Worm (Caenorhabditis elegans) whole organism, mixed stage, embryonic: ENCODE data around the gene exos-4.2.

Experiments used
- M03D4.4 ChIP-seq: sonication (generic microtip); optimal IDR thresholded peaks from 2 replicates; lab custom pipeline; 2017; ENCODE audit warnings: mild to moderate bottlenecking, missing genetic modification characterization, missing compliant biosample characterization
- bed-3 ChIP-seq: fragments of 200-800 bp; sonication (Bioruptor generic); optimal IDR thresholded peaks from 3 replicates; lab custom pipeline; 2018; ENCODE audit warnings: mild to moderate bottlenecking, missing genetic modification characterization, moderate library complexity, missing compliant biosample characterization
- blmp-1 ChIP-seq: fragments of 150-350 bp; optimal IDR thresholded peaks from 2 replicates; lab custom pipeline; 2014; ENCODE audit warnings: missing biosample characterization, missing genetic modification characterization
- ceh-39 ChIP-seq: fragments of 150-350 bp; optimal IDR thresholded peaks from 2 replicates; lab custom pipeline; 2014; ENCODE audit warnings: missing biosample characterization, missing genetic modification characterization
- ceh-43 ChIP-seq: fragments of 200-800 bp; sonication (Bioruptor generic); optimal IDR thresholded peaks from 2 replicates; lab custom pipeline; 2018; ENCODE audit warnings: mild to moderate bottlenecking, missing genetic modification characterization, moderate library complexity, missing compliant biosample characterization
- ceh-83 ChIP-seq: fragments of 200-800 bp; sonication (Bioruptor generic); optimal IDR thresholded peaks from 2 replicates; lab custom pipeline; 2018; ENCODE audit warnings: mild to moderate bottlenecking, missing genetic modification characterization, missing compliant biosample characterization
- ces-1 ChIP-seq: fragments of 150-350 bp; optimal IDR thresholded peaks from 2 replicates; lab custom pipeline; 2014; ENCODE audit warnings: missing biosample characterization, missing genetic modification reagents, missing genetic modification characterization
- cnd-1 ChIP-seq: fragments of 200-800 bp; sonication (Bioruptor generic); optimal IDR thresholded peaks from 2 replicates; lab custom pipeline; 2018; ENCODE audit warnings: mild to moderate bottlenecking, missing genetic modification characterization, missing compliant biosample characterization
- drap-1 ChIP-seq: fragments of 200-800 bp; sonication (Bioruptor generic); optimal IDR thresholded peaks from 3 replicates; lab custom pipeline; 2018; ENCODE audit warnings: mild to moderate bottlenecking, missing genetic modification characterization, missing compliant biosample characterization
- elt-1 ChIP-seq: sonication (generic microtip); optimal IDR thresholded peaks from 2 replicates; lab custom pipeline; 2017; ENCODE audit warnings: missing genetic modification characterization, mild to moderate bottlenecking, missing compliant biosample characterization, antibody characterized with exemption, moderate library complexity, borderline replicate concordance; ENCODE audit not compliant: insufficient read depth
- elt-3 ChIP-seq: fragments of 150-350 bp; optimal IDR thresholded peaks from 2 replicates; lab custom pipeline; 2014; ENCODE audit warnings: missing biosample characterization, missing genetic modification characterization
- flh-1 ChIP-seq: fragments of 200-800 bp; sonication (Bioruptor generic); optimal IDR thresholded peaks from 2 replicates; lab custom pipeline; 2018; ENCODE audit warnings: mild to moderate bottlenecking, missing genetic modification characterization, moderate library complexity, missing compliant biosample characterization
- ham-2 ChIP-seq: fragments of 200-800 bp; sonication (Bioruptor generic); optimal IDR thresholded peaks from 2 replicates; lab custom pipeline; 2018; ENCODE audit warnings: mild to moderate bottlenecking, missing genetic modification characterization, missing compliant biosample characterization
- hlh-1 ChIP-seq: fragments of 150-350 bp; optimal IDR thresholded peaks from 2 replicates; lab custom pipeline; 2014; ENCODE audit warnings: missing biosample characterization, missing genetic modification reagents, missing genetic modification characterization
- lin-13 ChIP-seq: fragments of 150-350 bp; optimal IDR thresholded peaks from 2 replicates; lab custom pipeline; 2014; ENCODE audit warnings: missing biosample characterization, missing genetic modification characterization
- lin-32 ChIP-seq: fragments of 200-800 bp; sonication (Bioruptor generic); optimal IDR thresholded peaks from 2 replicates; lab custom pipeline; 2018; ENCODE audit warnings: mild to moderate bottlenecking, missing genetic modification characterization, missing compliant biosample characterization
- lsy-2 ChIP-seq: fragments of 150-350 bp; optimal IDR thresholded peaks from 2 replicates; lab custom pipeline; 2014; ENCODE audit warnings: missing biosample characterization, missing genetic modification characterization
- mab-5 ChIP-seq: fragments of 150-350 bp; optimal IDR thresholded peaks from 2 replicates; lab custom pipeline; 2014; ENCODE audit warnings: missing biosample characterization, missing genetic modification characterization
- mep-1 ChIP-seq: fragments of 150-350 bp; optimal IDR thresholded peaks from 2 replicates; lab custom pipeline; 2017; ENCODE audit warnings: missing biosample characterization, missing genetic modification reagents, missing genetic modification characterization, inconsistent platforms
- mls-2 ChIP-seq: sonication (generic microtip); optimal IDR thresholded peaks from 2 replicates; lab custom pipeline; 2016; ENCODE audit warnings: mild to moderate bottlenecking, missing genetic modification characterization, moderate library complexity, missing compliant biosample characterization
- nhr-12 ChIP-seq: fragments of 150-350 bp; optimal IDR thresholded peaks from 2 replicates; lab custom pipeline; 2014; ENCODE audit warnings: missing biosample characterization, missing genetic modification characterization
- nhr-2 ChIP-seq: fragments of 150-350 bp; optimal IDR thresholded peaks from 2 replicates; lab custom pipeline; 2014; ENCODE audit warnings: missing biosample characterization, missing genetic modification characterization
- nhr-237 ChIP-seq: fragments of 150-350 bp; optimal IDR thresholded peaks from 2 replicates; lab custom pipeline; 2014; ENCODE audit warnings: missing biosample characterization, missing genetic modification characterization
- nhr-28 ChIP-seq: fragments of 150-350 bp; optimal IDR thresholded peaks from 2 replicates; lab custom pipeline; 2014; ENCODE audit warnings: missing biosample characterization, missing genetic modification characterization
- nhr-76 ChIP-seq: sonication (generic microtip); optimal IDR thresholded peaks from 2 replicates; lab custom pipeline; 2017; ENCODE audit warnings: missing biosample characterization, missing genetic modification characterization
- pha-4 ChIP-seq: fragments of 150-350 bp; optimal IDR thresholded peaks from 2 replicates; lab custom pipeline; 2018; ENCODE audit warnings: missing biosample characterization, missing genetic modification reagents, missing genetic modification characterization
- sem-2 ChIP-seq: fragments of 200-800 bp; sonication (Bioruptor generic); optimal IDR thresholded peaks from 2 replicates; lab custom pipeline; 2018; ENCODE audit warnings: mild to moderate bottlenecking, missing genetic modification characterization, missing compliant biosample characterization
- snpc-4 ChIP-seq: fragments of 150-350 bp; optimal IDR thresholded peaks from 2 replicates; lab custom pipeline; 2014; ENCODE audit warnings: missing biosample characterization, missing genetic modification characterization
- sptf-1 ChIP-seq: sonication (generic microtip); optimal IDR thresholded peaks from 2 replicates; lab custom pipeline; 2017; ENCODE audit warnings: mild to moderate bottlenecking, missing genetic modification characterization, moderate library complexity, missing compliant biosample characterization
- tbx-8 ChIP-seq: fragments of 200-800 bp; sonication (Bioruptor generic); optimal IDR thresholded peaks from 2 replicates; lab custom pipeline; 2018; ENCODE audit warnings: mild to moderate bottlenecking, missing genetic modification characterization, moderate library complexity, missing compliant biosample characterization
- unc-120 ChIP-seq: sonication (generic microtip); optimal IDR thresholded peaks from 2 replicates; lab custom pipeline; 2017; ENCODE audit warnings: missing genetic modification characterization, missing compliant biosample characterization; ENCODE audit not compliant: poor library complexity, severe bottlenecking
- unc-39 ChIP-seq: fragments of 150-350 bp; optimal IDR thresholded peaks from 2 replicates; lab custom pipeline; 2014; ENCODE audit warnings: missing biosample characterization, missing genetic modification characterization
- unc-62 ChIP-seq: fragments of 150-350 bp; optimal IDR thresholded peaks from 2 replicates; lab custom pipeline; 2014; ENCODE audit warnings: missing biosample characterization, missing genetic modification reagents, missing genetic modification characterization
- zip-8 ChIP-seq: fragments of 150-350 bp; optimal IDR thresholded peaks from 2 replicates; lab custom pipeline; 2014; ENCODE audit warnings: missing biosample characterization, missing genetic modification characterization
- ztf-11 ChIP-seq: fragments of 150-350 bp; optimal IDR thresholded peaks from 2 replicates; lab custom pipeline; 2014; ENCODE audit warnings: missing biosample characterization, missing genetic modification characterization

Gene exos-4.2

DNA sequence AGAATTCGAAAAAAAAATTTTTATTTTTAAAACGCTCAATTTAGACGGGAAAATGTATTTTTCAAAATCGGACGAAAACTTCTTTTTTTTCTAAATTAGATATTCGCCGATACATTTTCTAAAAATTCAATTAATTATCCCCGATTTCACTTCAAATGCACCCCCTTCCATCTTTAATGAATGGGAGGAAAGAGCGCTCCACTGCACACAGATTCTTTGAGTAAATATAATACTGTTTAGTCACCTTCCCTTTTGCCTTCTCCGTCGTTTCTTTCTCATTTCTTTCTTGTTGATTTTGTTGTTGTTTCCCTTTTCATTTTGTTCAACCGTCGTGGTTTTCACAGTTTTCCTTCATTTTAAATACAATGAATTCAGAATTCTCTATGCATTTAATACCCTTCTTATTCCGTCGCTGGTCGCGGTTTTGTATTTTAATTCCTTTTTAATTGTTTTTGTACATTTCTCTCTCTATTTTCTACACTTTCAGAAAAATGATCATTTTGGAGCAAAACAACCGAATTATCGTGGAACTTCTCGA is 1.9 kb downstream of the exos-4.2 start, which contains the start of gene arx-4:
Gene arx-4 (plus strand): TSS at position 488 of the 538 bp plus-strand sequence.
- TF ChIP-seq tbx-8 (GFP tag; lab: Kevin White, UChicago) (no peak), ces-1 (GFP tag; lab: Kevin White, UChicago) (peak; percentile 93), mls-2 (tag; lab: Kevin White, UChicago) (no peak), unc-39 (no peak), nhr-2 (tag; lab: Kevin White, UChicago) (no peak), pha-4 (tag; lab: Kevin White, UChicago) (no peak), zip-8 (tag; lab: Kevin White, UChicago) (no peak), ceh-83 (GFP tag; lab: Kevin White, UChicago) (no peak)
- TF ChIP-seq, all 35 proteins: peak for 1

DNA sequence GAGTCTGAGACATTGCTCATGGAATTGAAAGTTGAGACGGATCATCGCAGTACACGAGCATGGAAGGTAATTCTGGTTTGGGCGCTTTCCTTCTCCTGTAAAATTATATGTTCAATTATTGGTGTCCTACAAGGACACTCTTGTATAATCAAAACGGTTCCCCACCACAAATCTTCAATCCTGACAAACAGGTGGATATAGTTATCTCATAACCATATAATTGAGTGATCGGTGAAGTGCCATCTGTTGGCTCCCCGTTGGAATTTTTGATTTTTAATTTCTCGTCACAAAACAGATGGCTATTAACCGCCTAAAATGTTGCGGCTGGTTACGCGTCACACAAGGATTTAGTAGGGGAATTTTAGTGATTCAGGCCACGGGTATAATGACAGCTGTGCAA is 8.9 kb downstream of the exos-4.2 start:
- TF ChIP-seq blmp-1 (no peak), mab-5 (tag; lab: Kevin White, UChicago) (no peak), ham-2 (GFP tag; lab: Kevin White, UChicago) (no peak), nhr-237 (tag; lab: Kevin White, UChicago) (no peak), pha-4 (tag; lab: Kevin White, UChicago) (no peak), lin-32 (peak; percentile 69), mep-1 (tag; lab: Kevin White, UChicago) (no peak), unc-39 (no peak)

DNA sequence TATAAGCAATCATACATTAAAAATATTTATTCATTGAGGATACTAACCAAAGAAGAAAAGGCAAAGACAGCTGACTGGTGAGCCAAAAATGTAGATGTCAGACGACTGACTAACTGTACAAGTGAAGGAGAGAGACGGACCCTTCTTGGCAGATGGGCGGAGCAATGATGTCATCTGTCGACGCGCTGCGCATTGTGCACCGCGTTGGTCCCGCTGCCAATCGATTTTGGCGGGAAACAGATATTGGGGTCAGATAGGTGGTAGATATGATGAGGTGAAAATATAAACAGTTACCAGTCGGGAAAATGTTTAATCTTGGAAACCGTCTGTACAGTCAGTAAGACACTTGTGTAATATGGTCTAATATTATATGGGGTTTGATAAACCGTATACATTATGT is 9.9 kb downstream of the exos-4.2 start, which contains the start of gene T24C4.2:
Gene T24C4.2 (minus strand): TSS at position 101 of the 400 bp plus-strand sequence.
- TF ChIP-seq ztf-11 (no peak), ceh-43 (GFP tag; lab: Kevin White, UChicago) (no peak), nhr-2 (tag; lab: Kevin White, UChicago) (no peak), lin-13 (tag; lab: Kevin White, UChicago) (no peak), blmp-1 (no peak), hlh-1 (no peak), sptf-1 (tag; lab: Kevin White, UChicago) (no peak), mls-2 (tag; lab: Kevin White, UChicago) (no peak), lin-32 (peak; percentile 22), nhr-76 (tag; lab: Kevin White, UChicago) (no peak), unc-39 (no peak), nhr-28 (no peak), cnd-1 (peak; percentile 20), mep-1 (tag; lab: Kevin White, UChicago) (no peak), bed-3 (GFP tag; lab: Kevin White, UChicago) (no peak), M03D4.4 (tag; lab: Kevin White, UChicago) (no peak), snpc-4 (no peak), sem-2 (no peak), nhr-237 (tag; lab: Kevin White, UChicago) (no peak), ces-1 (GFP tag; lab: Kevin White, UChicago) (no peak), ceh-83 (GFP tag; lab: Kevin White, UChicago) (no peak), elt-3 (no peak), drap-1 (GFP tag; lab: Kevin White, UChicago) (no peak), tbx-8 (GFP tag; lab: Kevin White, UChicago) (no peak), nhr-12 (no peak), unc-120 (tag; lab: Kevin White, UChicago) (no peak), flh-1 (GFP tag; lab: Kevin White, UChicago) (no peak), elt-1 (no peak), mab-5 (tag; lab: Kevin White, UChicago) (no peak), pha-4 (tag; lab: Kevin White, UChicago) (no peak), lsy-2 (no peak), ceh-39 (tag; lab: Kevin White, UChicago) (peak; percentile 47), zip-8 (tag; lab: Kevin White, UChicago) (peak; percentile 42), ham-2 (GFP tag; lab: Kevin White, UChicago) (no peak), unc-62 (GFP tag; lab: Kevin White, UChicago) (no peak)
- TF ChIP-seq, all 35 proteins: peak for 4

DNA sequence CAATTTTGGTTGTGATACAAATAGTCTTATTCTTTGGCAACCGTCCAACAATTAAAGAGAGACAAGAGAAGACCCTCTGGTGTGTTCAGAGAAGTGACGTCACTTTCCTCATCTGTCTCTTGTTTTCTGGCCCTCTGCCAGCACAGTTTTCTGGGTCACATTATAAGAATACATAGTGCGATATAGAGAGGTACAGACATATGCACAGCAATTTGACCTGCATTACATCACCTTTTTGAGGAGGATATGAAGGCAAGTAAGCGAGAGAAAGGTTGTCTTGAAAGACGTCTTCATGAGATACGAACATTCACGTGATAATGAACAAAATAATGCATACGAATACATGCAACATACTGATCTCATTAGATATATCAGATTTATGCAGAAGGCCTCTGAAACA is 10.6 kb downstream of the exos-4.2 start:
- TF ChIP-seq nhr-2 (tag; lab: Kevin White, UChicago): peak; percentile 71
- peak; percentile 68 for TF ChIP-seq unc-39
- no peak for TF ChIP-seq nhr-237 (tag; lab: Kevin White, UChicago)
- TF ChIP-seq zip-8 (tag; lab: Kevin White, UChicago): peak; percentile 67
- TF ChIP-seq elt-1: peak; percentile 49
- TF ChIP-seq ceh-39 (tag; lab: Kevin White, UChicago): peak; percentile 20
- TF ChIP-seq sem-2: no peak
- TF ChIP-seq ham-2 (GFP tag; lab: Kevin White, UChicago): no peak
- TF ChIP-seq mls-2 (tag; lab: Kevin White, UChicago): no peak
- TF ChIP-seq drap-1 (GFP tag; lab: Kevin White, UChicago): no peak
- no peak for TF ChIP-seq ztf-11
- TF ChIP-seq lsy-2: no peak
- no peak for TF ChIP-seq mab-5 (tag; lab: Kevin White, UChicago)
- TF ChIP-seq nhr-28: no peak
- TF ChIP-seq M03D4.4 (tag; lab: Kevin White, UChicago): no peak
- TF ChIP-seq mep-1 (tag; lab: Kevin White, UChicago): peak; percentile 8
- peak; percentile 57 for TF ChIP-seq cnd-1
